Worm (Caenorhabditis elegans) whole organism, midembryonic: ENCODE measurements around the gene ZK816.3.

ENCODE experiments used
- T22C8.4 ChIP-seq: fragments of 200-800 bp; sonication (Bioruptor generic); IDR thresholded peaks from 2 replicates; pipeline ENCODE4 v1.3.6; 2022; ENCODE audit warnings: missing genetic modification characterization, missing compliant biosample characterization
- cog-1 ChIP-seq: sonication (generic microtip); optimal IDR thresholded peaks from 2 replicates; lab custom pipeline; 2016; ENCODE audit warnings: missing genetic modification characterization, missing compliant biosample characterization
- flt-1 ChIP-seq: fragments of 200-800 bp; sonication (Bioruptor generic); IDR thresholded peaks from 2 replicates; pipeline ENCODE4 v1.3.6; 2022; ENCODE audit warnings: missing genetic modification characterization, missing compliant biosample characterization
- klf-2 ChIP-seq: fragments of 200-800 bp; sonication (Bioruptor generic); conservative IDR thresholded peaks from 2 replicates; pipeline ENCODE4 v1.3.6; 2022; ENCODE audit warnings: missing genetic modification reagents, missing genetic modification characterization, missing compliant biosample characterization
- med-1 ChIP-seq: sonication (generic microtip); optimal IDR thresholded peaks from 2 replicates; lab custom pipeline; 2017; ENCODE audit warnings: missing genetic modification characterization, mild to moderate bottlenecking, missing compliant biosample characterization, antibody characterized with exemption, missing genetic modification reagents; ENCODE audit not compliant: insufficient read depth
- ref-1 ChIP-seq: fragments of 200-800 bp; sonication (Bioruptor generic); conservative IDR thresholded peaks from 2 replicates; pipeline ENCODE4 v1.3.6; 2022; ENCODE audit warnings: missing genetic modification reagents, missing genetic modification characterization, missing compliant biosample characterization
- tab-1 ChIP-seq: fragments of 200-800 bp; sonication (Bioruptor generic); IDR thresholded peaks from 2 replicates; pipeline ENCODE4 v1.3.6; 2022; ENCODE audit warnings: missing genetic modification characterization, missing compliant biosample characterization
- ztf-23 ChIP-seq: fragments of 200-800 bp; sonication (Bioruptor generic); IDR thresholded peaks from 2 replicates; pipeline ENCODE4 v1.3.6; 2022; ENCODE audit warnings: missing genetic modification reagents, missing genetic modification characterization, missing compliant biosample characterization
- ztf-29 ChIP-seq: fragments of 200-800 bp; sonication (Bioruptor generic); IDR thresholded peaks from 2 replicates; pipeline ENCODE4 v1.3.6; 2022; ENCODE audit warnings: missing genetic modification reagents, missing genetic modification characterization, missing compliant biosample characterization

ZK816.3 gene

ce11 chrX:3396735-3397134, 48.5 kb downstream of the ZK816.3 start:
- TF ChIP-seq klf-2 (no peak), ztf-29 (GFP tag; lab: Robert Waterston, UW) (no peak), ref-1 (GFP tag; lab: Robert Waterston, UW) (no peak), ztf-23 (GFP tag; lab: Robert Waterston, UW) (no peak), T22C8.4 (GFP tag; lab: Robert Waterston, UW) (no peak), tab-1 (GFP tag; lab: Robert Waterston, UW) (no peak), flt-1 (GFP tag; lab: Robert Waterston, UW) (no peak), med-1 (GFP tag; lab: Kevin White, UChicago) (no peak), cog-1 (tag; lab: Kevin White, UChicago) (no peak)
